Worm (Caenorhabditis elegans) whole organism, young adult: ENCODE data around the gene mdf-1.

Experiments
- B0035.1 ChIP-seq: sonication (generic microtip); optimal IDR thresholded peaks from 2 replicates; lab custom pipeline; 2016; ENCODE audit warnings: missing genetic modification characterization, mild to moderate bottlenecking, missing compliant biosample characterization, missing genotype, missing genetic modification reagents
- C06A6.2 ChIP-seq: fragments of 200-800 bp; sonication (Bioruptor generic); conservative IDR thresholded peaks from 2 replicates; pipeline ENCODE4 v1.3.6; 2022; ENCODE audit warnings: missing genetic modification characterization, missing compliant biosample characterization
- F33H1.4 ChIP-seq: fragments of 200-800 bp; sonication (Bioruptor generic); IDR thresholded peaks from 2 replicates; pipeline ENCODE4 v1.3.6; 2022; ENCODE audit warnings: missing genetic modification reagents, missing genetic modification characterization, missing compliant biosample characterization
- F52B5.7 ChIP-seq: sonication (generic microtip); optimal IDR thresholded peaks from 2 replicates; lab custom pipeline; 2016; ENCODE audit warnings: mild to moderate bottlenecking, missing genetic modification characterization, missing compliant biosample characterization
- F55B11.4 ChIP-seq: sonication (generic microtip); optimal IDR thresholded peaks from 2 replicates; lab custom pipeline; 2016; ENCODE audit warnings: missing compliant biosample characterization, missing genetic modification characterization, borderline replicate concordance; ENCODE audit not compliant: insufficient read depth
- T07F8.4 ChIP-seq: sonication (generic microtip); optimal IDR thresholded peaks from 2 replicates; lab custom pipeline; 2016; ENCODE audit warnings: mild to moderate bottlenecking, missing genetic modification characterization, moderate library complexity, missing compliant biosample characterization
- T26A5.8 ChIP-seq: sonication (generic microtip); optimal IDR thresholded peaks from 2 replicates; lab custom pipeline; 2016; ENCODE audit warnings: missing genetic modification characterization, missing compliant biosample characterization
- Y56A3A.18 ChIP-seq: fragments of 200-800 bp; sonication (Bioruptor generic); IDR thresholded peaks from 2 replicates; pipeline ENCODE4 v1.3.6; 2022; ENCODE audit warnings: missing genetic modification reagents, missing genetic modification characterization, missing compliant biosample characterization
- ama-1 ChIP-seq, 3 experiments: fragments of 150-350 bp in 1 of 3; sonication (generic microtip) in 2 of 3; optimal IDR thresholded peaks; 2 replicates each; lab custom pipeline; 2014 to 2018; ENCODE audit warnings: missing biosample characterization in 2 of 3, missing genetic modification characterization in 2 of 3, missing genetic modification reagents in 2 of 3
- attf-5 ChIP-seq: fragments of 200-800 bp; sonication (Bioruptor generic); optimal IDR thresholded peaks from 2 replicates; lab custom pipeline; 2018; ENCODE audit warnings: mild to moderate bottlenecking, missing genetic modification characterization, missing compliant biosample characterization
- attf-6 ChIP-seq: fragments of 200-800 bp; sonication (Bioruptor generic); IDR thresholded peaks from 2 replicates; pipeline ENCODE4 v1.3.6; 2022; ENCODE audit warnings: missing genetic modification reagents, missing genetic modification characterization, missing compliant biosample characterization
- bed-1 ChIP-seq: fragments of 200-800 bp; sonication (Bioruptor generic); IDR thresholded peaks from 2 replicates; pipeline ENCODE4 v1.3.6; 2022; ENCODE audit warnings: missing genetic modification reagents, missing genetic modification characterization, missing compliant biosample characterization
- ccch-3 ChIP-seq: fragments of 200-800 bp; sonication (Bioruptor generic); optimal IDR thresholded peaks from 2 replicates; lab custom pipeline; 2018; ENCODE audit warnings: mild to moderate bottlenecking, missing genetic modification characterization, missing compliant biosample characterization
- ceh-27 ChIP-seq: fragments of 200-800 bp; sonication (Bioruptor generic); optimal IDR thresholded peaks from 2 replicates; lab custom pipeline; 2018; ENCODE audit warnings: mild to moderate bottlenecking, missing genetic modification characterization, moderate library complexity, missing compliant biosample characterization
- chd-7 ChIP-seq: sonication (generic microtip); optimal IDR thresholded peaks from 2 replicates; lab custom pipeline; 2016; ENCODE audit warnings: mild to moderate bottlenecking, missing genetic modification characterization, moderate library complexity, missing compliant biosample characterization
- die-1 ChIP-seq: sonication (generic microtip); optimal IDR thresholded peaks from 2 replicates; lab custom pipeline; 2016; ENCODE audit warnings: missing genotype, mild to moderate bottlenecking, missing genetic modification characterization, missing compliant biosample characterization
- egl-44 ChIP-seq: fragments of 200-800 bp; sonication (Bioruptor generic); IDR thresholded peaks from 2 replicates; pipeline ENCODE4 v1.3.6; 2022; ENCODE audit warnings: missing genetic modification reagents, missing genetic modification characterization, missing compliant biosample characterization
- egrh-3 ChIP-seq: fragments of 200-800 bp; sonication (Bioruptor generic); IDR thresholded peaks from 2 replicates; pipeline ENCODE4 v1.3.6; 2022; ENCODE audit warnings: missing genetic modification reagents, missing genetic modification characterization, missing compliant biosample characterization
- ekl-4 ChIP-seq: fragments of 200-800 bp; sonication (Bioruptor generic); IDR thresholded peaks from 2 replicates; pipeline ENCODE4 v1.3.6; 2022; ENCODE audit warnings: missing genetic modification reagents, missing genetic modification characterization, missing compliant biosample characterization
- ets-4 ChIP-seq: fragments of 200-800 bp; sonication (Bioruptor generic); optimal IDR thresholded peaks from 2 replicates; lab custom pipeline; 2018; ENCODE audit warnings: mild to moderate bottlenecking, missing genetic modification characterization, missing compliant biosample characterization
- gei-17 ChIP-seq: fragments of 200-800 bp; sonication (Bioruptor generic); optimal IDR thresholded peaks from 2 replicates; lab custom pipeline; 2018; ENCODE audit warnings: mild to moderate bottlenecking, missing genetic modification characterization, missing compliant biosample characterization
- let-526 ChIP-seq: fragments of 200-800 bp; sonication (Bioruptor generic); IDR thresholded peaks from 2 replicates; pipeline ENCODE4 v1.3.6; 2022; ENCODE audit warnings: missing genetic modification reagents, missing genetic modification characterization, missing compliant biosample characterization
- lin-26 ChIP-seq: fragments of 200-800 bp; sonication (Bioruptor generic); IDR thresholded peaks from 2 replicates; pipeline ENCODE4 v1.3.6; 2022; ENCODE audit warnings: missing genetic modification reagents, missing genetic modification characterization, missing compliant biosample characterization
- lin-40 ChIP-seq: sonication (generic microtip); optimal IDR thresholded peaks from 2 replicates; lab custom pipeline; 2016; ENCODE audit warnings: missing genetic modification characterization, mild to moderate bottlenecking, missing compliant biosample characterization, missing genotype, missing genetic modification reagents
- madf-6 ChIP-seq: fragments of 200-800 bp; sonication (Bioruptor generic); IDR thresholded peaks from 2 replicates; pipeline ENCODE4 v1.3.6; 2022; ENCODE audit warnings: missing genetic modification reagents, missing genetic modification characterization, missing compliant biosample characterization
- nhr-120 ChIP-seq: fragments of 200-800 bp; sonication (Bioruptor generic); IDR thresholded peaks from 2 replicates; pipeline ENCODE4 v1.3.6; 2022; ENCODE audit warnings: missing genetic modification characterization, missing compliant biosample characterization
- pha-4 ChIP-seq: fragments of 150-350 bp; sonication (generic microtip); optimal IDR thresholded peaks from 2 replicates; lab custom pipeline; 2014; ENCODE audit warnings: missing biosample characterization, missing genetic modification reagents, missing genetic modification characterization
- rec-8 ChIP-seq, 2 experiments: sonication (generic microtip); optimal IDR thresholded peaks; 2 replicates each; lab custom pipeline; 2016; ENCODE audit warnings: mild to moderate bottlenecking in 2 of 2, missing genetic modification characterization in 2 of 2, missing genetic modification reagents in 2 of 2, missing genotype in 2 of 2, missing biosample characterization in 1 of 2, missing compliant biosample characterization in 1 of 2, moderate library complexity in 1 of 2
- snpc-1.1 ChIP-seq: sonication (generic microtip); optimal IDR thresholded peaks from 2 replicates; lab custom pipeline; 2017; ENCODE audit warnings: missing genetic modification characterization, mild to moderate bottlenecking, missing compliant biosample characterization, antibody characterized with exemption, moderate library complexity, missing genotype, missing genetic modification reagents; ENCODE audit not compliant: insufficient read depth
- snpc-4 ChIP-seq, 5 experiments: fragments of 150-350 bp in 1 of 5; sonication (generic microtip) in 4 of 5; optimal IDR thresholded peaks; 2 replicates each; lab custom pipeline; 2014 to 2018; ENCODE audit warnings: missing genetic modification characterization in 5 of 5, missing biosample characterization in 3 of 5, antibody characterized with exemption in 2 of 5, mild to moderate bottlenecking in 2 of 5, missing compliant biosample characterization in 2 of 5, missing genotype in 2 of 5, moderate library complexity in 2 of 5, missing genetic modification reagents in 1 of 5
- tbx-9 ChIP-seq: sonication (generic microtip); optimal IDR thresholded peaks from 2 replicates; lab custom pipeline; 2016; ENCODE audit warnings: borderline replicate concordance, missing genetic modification characterization, inconsistent platforms, missing compliant biosample characterization
- zim-3 ChIP-seq: sonication (generic microtip); optimal IDR thresholded peaks from 2 replicates; lab custom pipeline; 2017; ENCODE audit warnings: mild to moderate bottlenecking, missing genetic modification characterization, moderate library complexity, missing compliant biosample characterization
- ztf-26 ChIP-seq: sonication (generic microtip); optimal IDR thresholded peaks from 2 replicates; lab custom pipeline; 2017; ENCODE audit warnings: missing genetic modification characterization, missing compliant biosample characterization
- ztf-28 ChIP-seq: fragments of 200-800 bp; sonication (Bioruptor generic); IDR thresholded peaks from 2 replicates; pipeline ENCODE4 v1.3.6; 2022; ENCODE audit warnings: missing genetic modification reagents, missing genetic modification characterization, missing compliant biosample characterization
- ztf-6 ChIP-seq: fragments of 200-800 bp; sonication (Bioruptor generic); IDR thresholded peaks from 2 replicates; pipeline ENCODE4 v1.3.6; 2022; ENCODE audit warnings: missing genetic modification reagents, missing genetic modification characterization, missing compliant biosample characterization

The mdf-1 gene

DNA sequence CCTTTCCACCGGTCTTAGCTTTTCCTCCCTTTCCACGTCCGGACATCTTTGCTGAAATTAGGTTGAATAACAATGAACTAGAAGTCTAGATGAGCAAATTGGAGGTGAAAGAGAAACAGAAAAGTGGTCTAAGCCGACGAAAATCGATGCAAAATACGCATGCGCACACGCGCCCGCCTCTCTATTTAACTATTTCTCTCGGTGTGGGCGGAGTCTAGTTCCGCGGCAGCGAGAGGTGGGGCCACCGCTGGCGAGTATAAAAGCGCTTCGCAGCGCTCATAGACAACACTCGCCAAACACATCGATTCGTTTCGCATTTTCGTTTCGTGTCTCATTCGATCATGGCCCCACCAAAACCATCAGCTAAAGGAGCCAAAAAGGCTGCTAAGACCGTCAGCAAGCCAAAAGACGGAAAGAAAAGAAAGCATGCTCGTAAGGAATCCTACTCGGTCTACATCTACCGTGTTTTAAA is 1.2 kb upstream of the mdf-1 start, which contains the start of the genes his-35 and his-41 (continued):
- TF ChIP-seq T26A5.8 (tag; lab: Kevin White, UChicago), result no peak
- no peak for TF ChIP-seq rec-8 (tag; optimal IDR thresholded peaks at IDR 0.05; lab: Kevin White, UChicago)
- TF ChIP-seq attf-5, result peak; percentile 50
- TF ChIP-seq lin-26 (GFP tag; lab: Robert Waterston, UW), result no peak
- no peak for TF ChIP-seq T07F8.4
- no peak for TF ChIP-seq F55B11.4 (tag; lab: Kevin White, UChicago)
- TF ChIP-seq nhr-120 (GFP tag; lab: Robert Waterston, UW), result no peak
- no peak for TF ChIP-seq ccch-3 (GFP tag; lab: Kevin White, UChicago)
- no peak for TF ChIP-seq ets-4 (GFP tag; lab: Kevin White, UChicago)
- no peak for TF ChIP-seq zim-3
- no peak for TF ChIP-seq gei-17 (GFP tag; lab: Kevin White, UChicago)
- no peak for TF ChIP-seq bed-1
- TF ChIP-seq B0035.1 (tag; lab: Kevin White, UChicago), result no peak
- TF ChIP-seq F52B5.7 (tag; lab: Kevin White, UChicago), result peak; percentile 7
- 0 out of 2 replicates have a peak, but pooled peaks have one; percentile 30 for TF ChIP-seq C06A6.2 (GFP tag; lab: Robert Waterston, UW)
- no peak for TF ChIP-seq snpc-1.1 (tag; lab: Kevin White, UChicago)
- no peak for TF ChIP-seq ztf-28 (GFP tag; lab: Robert Waterston, UW)
- no peak for TF ChIP-seq ekl-4
- TF ChIP-seq egl-44 (GFP tag; lab: Robert Waterston, UW), result peak; percentile 24; the same call in 1 of the 2 replicates
- TF ChIP-seq Y56A3A.18 (GFP tag; lab: Robert Waterston, UW), result no peak
- TF ChIP-seq chd-7 (tag; lab: Kevin White, UChicago), result peak; percentile 6
- peak; percentile 67 for TF ChIP-seq ceh-27 (GFP tag; lab: Kevin White, UChicago)
- no peak for TF ChIP-seq tbx-9 (tag; lab: Kevin White, UChicago)
- no peak for TF ChIP-seq snpc-4 (GFP tag; optimal IDR thresholded peaks at IDR 0.05; lab: Kevin White, UChicago)
- no peak for TF ChIP-seq snpc-4 (tag; optimal IDR thresholded peaks at IDR 0.05; lab: Kevin White, UChicago)
- no peak for TF ChIP-seq die-1 (tag; lab: Kevin White, UChicago)
- TF ChIP-seq ama-1 (optimal IDR thresholded peaks at IDR 0.05; lab: Kevin White, UChicago), result peak; percentile 85
- TF ChIP-seq ama-1 (GFP tag; optimal IDR thresholded peaks at IDR 0.05; lab: Kevin White, UChicago), result no peak
- no peak for TF ChIP-seq attf-6 (GFP tag; lab: Robert Waterston, UW)
- 0 out of 2 replicates have a peak, but pooled peaks have one; percentile 34 for TF ChIP-seq let-526 (GFP tag; lab: Robert Waterston, UW)
- TF ChIP-seq ztf-26 (tag; lab: Kevin White, UChicago), result peak; percentile 10
- no peak for TF ChIP-seq ztf-6 (GFP tag; lab: Robert Waterston, UW)
- peak; percentile 63 for TF ChIP-seq lin-40 (tag; lab: Kevin White, UChicago)

DNA sequence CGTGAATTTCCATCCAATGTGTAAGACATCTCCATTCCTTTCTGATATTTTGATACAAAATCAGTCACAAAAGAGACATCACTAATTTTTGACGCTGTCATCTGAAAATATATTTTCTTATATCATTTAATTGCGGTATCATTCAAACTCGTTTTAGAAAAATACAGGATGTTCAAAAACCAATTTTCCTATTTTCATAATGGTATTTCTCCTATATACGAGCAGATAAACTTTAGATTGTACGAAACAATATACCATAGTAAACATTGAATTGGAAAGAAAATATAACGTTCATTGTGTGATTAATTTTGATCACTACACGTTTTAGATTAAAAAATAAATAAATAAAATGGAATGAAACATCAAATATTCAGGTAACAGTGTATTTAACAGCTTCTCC is 2.5 kb downstream of the mdf-1 start, which contains the start of gene C50F4.16:
Gene C50F4.16 (minus strand): TSS at position 101 of the 400 bp plus-strand sequence.
- TF ChIP-seq pha-4 (tag; lab: Kevin White, UChicago), result no peak
- TF ChIP-seq F33H1.4 (GFP tag; lab: Robert Waterston, UW), result no peak
- no peak for TF ChIP-seq ama-1 (optimal IDR thresholded peaks at IDR 0.05; lab: Kevin White, UChicago)
- TF ChIP-seq ama-1 (GFP tag; optimal IDR thresholded peaks at IDR 0.05; lab: Kevin White, UChicago), result peak in 1 of 2 experiments; percentile 26
- no peak for TF ChIP-seq egrh-3
- TF ChIP-seq madf-6 (GFP tag; lab: Robert Waterston, UW), result 0 out of 2 replicates have a peak, but pooled peaks have one; percentile 31
- TF ChIP-seq, all 124 proteins: peak for 2
